Worm (Caenorhabditis elegans) whole organism, L1 larva: ENCODE data around the gene T22C8.6.

Source experiments
- C04F5.9 ChIP-seq: sonication (generic microtip); optimal IDR thresholded peaks from 2 replicates; lab custom pipeline; 2016; ENCODE audit warnings: missing genetic modification characterization, missing compliant biosample characterization
- C16A3.4 ChIP-seq: fragments of 150-350 bp; optimal IDR thresholded peaks from 2 replicates; lab custom pipeline; 2014; ENCODE audit warnings: missing biosample characterization, missing genetic modification characterization
- C34B4.2 ChIP-seq: sonication (generic microtip); optimal IDR thresholded peaks from 2 replicates; lab custom pipeline; 2017; ENCODE audit warnings: mild to moderate bottlenecking, missing genetic modification characterization, missing compliant biosample characterization
- F16B12.6 ChIP-seq: fragments of 150-350 bp; optimal IDR thresholded peaks from 2 replicates; lab custom pipeline; 2014; ENCODE audit warnings: missing biosample characterization, missing genetic modification characterization
- ama-1 ChIP-seq: fragments of 150-350 bp; optimal IDR thresholded peaks from 2 replicates; lab custom pipeline; 2014
- blmp-1 ChIP-seq: fragments of 150-350 bp; optimal IDR thresholded peaks from 2 replicates; lab custom pipeline; 2014; ENCODE audit warnings: missing biosample characterization, missing genetic modification characterization
- ceh-8 ChIP-seq: fragments of 200-800 bp; sonication (Bioruptor generic); optimal IDR thresholded peaks from 2 replicates; lab custom pipeline; 2018; ENCODE audit warnings: mild to moderate bottlenecking, missing genetic modification characterization, moderate library complexity, missing compliant biosample characterization
- ceh-88 ChIP-seq: fragments of 200-800 bp; sonication (Bioruptor generic); IDR thresholded peaks from 2 replicates; pipeline ENCODE4 v1.3.6; 2022; ENCODE audit warnings: missing genetic modification characterization, missing compliant biosample characterization
- ceh-90 ChIP-seq: sonication (generic microtip); optimal IDR thresholded peaks from 2 replicates; lab custom pipeline; 2016; ENCODE audit warnings: missing genetic modification characterization, missing compliant biosample characterization
- dpl-1 ChIP-seq, 3 experiments: fragments of 150-350 bp in 2 of 3; sonication (generic microtip) in 1 of 3; optimal IDR thresholded peaks; 2 replicates each; lab custom pipeline; 2014 to 2017; ENCODE audit warnings: missing biosample characterization in 3 of 3, missing genetic modification characterization in 3 of 3, missing genetic modification reagents in 3 of 3
- dsc-1 ChIP-seq: sonication (generic microtip); optimal IDR thresholded peaks from 2 replicates; lab custom pipeline; 2016; ENCODE audit warnings: mild to moderate bottlenecking, missing genetic modification characterization, missing compliant biosample characterization
- efl-1 ChIP-seq, 4 experiments: fragments of 150-350 bp; optimal IDR thresholded peaks in 3 of 4; peaks in 1 of 4; 1 replicate in 1 of 4; 2 replicates in 3 of 4; lab custom pipeline; 2014; ENCODE audit warnings: missing biosample characterization in 2 of 4, missing genetic modification characterization in 2 of 4, missing genetic modification reagents in 2 of 4
- egl-27 ChIP-seq, 2 experiments: fragments of 150-350 bp in 1 of 2; sonication (generic microtip); optimal IDR thresholded peaks; 3 replicates each; lab custom pipeline; 2017 to 2018; ENCODE audit warnings: missing biosample characterization in 2 of 2, missing genetic modification characterization in 2 of 2, missing genetic modification reagents in 2 of 2
- elt-2 ChIP-seq: sonication (generic microtip); optimal IDR thresholded peaks from 2 replicates; lab custom pipeline; 2016; ENCODE audit warnings: missing genetic modification characterization, mild to moderate bottlenecking, inconsistent platforms, missing compliant biosample characterization, missing genetic modification reagents
- ets-5 ChIP-seq: fragments of 200-800 bp; sonication (Bioruptor generic); IDR thresholded peaks from 2 replicates; pipeline ENCODE4 v1.3.6; 2022; ENCODE audit warnings: missing genetic modification characterization, missing compliant biosample characterization
- fkh-10 ChIP-seq: sonication (generic microtip); optimal IDR thresholded peaks from 2 replicates; lab custom pipeline; 2017; ENCODE audit warnings: missing biosample characterization, missing genetic modification reagents, missing genetic modification characterization
- fos-1 ChIP-seq: fragments of 150-350 bp; optimal IDR thresholded peaks from 2 replicates; lab custom pipeline; 2014; ENCODE audit warnings: missing biosample characterization, missing genetic modification characterization
- irx-1 ChIP-seq: sonication (generic microtip); optimal IDR thresholded peaks from 2 replicates; lab custom pipeline; 2016; ENCODE audit warnings: missing genetic modification characterization, missing compliant biosample characterization
- jun-1 ChIP-seq: fragments of 150-350 bp; optimal IDR thresholded peaks from 2 replicates; lab custom pipeline; 2014; ENCODE audit warnings: missing biosample characterization, missing genetic modification reagents, missing genetic modification characterization
- lin-15B ChIP-seq: fragments of 150-350 bp; sonication (generic microtip); optimal IDR thresholded peaks from 3 replicates; lab custom pipeline; 2014; ENCODE audit warnings: missing biosample characterization, missing genetic modification characterization
- lsy-2 ChIP-seq, 2 experiments: fragments of 150-350 bp; optimal IDR thresholded peaks; 2 replicates each; lab custom pipeline; 2014; ENCODE audit warnings: missing biosample characterization in 2 of 2, missing genetic modification characterization in 2 of 2
- mef-2 ChIP-seq: fragments of 150-350 bp; optimal IDR thresholded peaks from 2 replicates; lab custom pipeline; 2014; ENCODE audit warnings: missing biosample characterization, missing genetic modification characterization
- nhr-19 ChIP-seq: fragments of 200-800 bp; sonication (Bioruptor generic); conservative IDR thresholded peaks from 2 replicates; pipeline ENCODE4 v1.3.6; 2022; ENCODE audit warnings: missing genetic modification characterization, missing compliant biosample characterization
- nhr-20 ChIP-seq: sonication (generic microtip); optimal IDR thresholded peaks from 2 replicates; lab custom pipeline; 2016; ENCODE audit warnings: mild to moderate bottlenecking, missing genetic modification characterization, missing compliant biosample characterization
- nhr-71 ChIP-seq: sonication (generic microtip); optimal IDR thresholded peaks from 2 replicates; lab custom pipeline; 2016; ENCODE audit warnings: mild to moderate bottlenecking, missing genetic modification characterization, moderate library complexity, missing compliant biosample characterization
- nhr-76 ChIP-seq: sonication (generic microtip); optimal IDR thresholded peaks from 2 replicates; lab custom pipeline; 2017; ENCODE audit warnings: missing biosample characterization, missing genetic modification characterization
- nhr-90 ChIP-seq: sonication (generic microtip); optimal IDR thresholded peaks from 2 replicates; lab custom pipeline; 2016; ENCODE audit warnings: mild to moderate bottlenecking, missing genetic modification characterization, missing compliant biosample characterization; ENCODE audit not compliant: poor library complexity
- pqm-1 ChIP-seq: sonication (generic microtip); optimal IDR thresholded peaks from 3 replicates; lab custom pipeline; 2017; ENCODE audit warnings: missing biosample characterization, missing genetic modification characterization
- snpc-4 ChIP-seq: fragments of 150-350 bp; optimal IDR thresholded peaks from 2 replicates; lab custom pipeline; 2014; ENCODE audit warnings: missing biosample characterization, missing genetic modification characterization
- sox-4 ChIP-seq: sonication (generic microtip); optimal IDR thresholded peaks from 2 replicates; lab custom pipeline; 2016; ENCODE audit warnings: missing genetic modification characterization, missing compliant biosample characterization
- unc-30 ChIP-seq: sonication (generic microtip); optimal IDR thresholded peaks from 2 replicates; lab custom pipeline; 2017; ENCODE audit warnings: missing biosample characterization, missing genetic modification characterization
- unc-86 ChIP-seq: sonication (generic microtip); optimal IDR thresholded peaks from 2 replicates; lab custom pipeline; 2016; ENCODE audit warnings: missing genetic modification characterization, missing compliant biosample characterization
- zip-4 ChIP-seq: fragments of 200-800 bp; sonication (Bioruptor generic); optimal IDR thresholded peaks from 2 replicates; lab custom pipeline; 2018; ENCODE audit warnings: mild to moderate bottlenecking, missing genetic modification characterization, moderate library complexity, missing compliant biosample characterization
- ztf-11 ChIP-seq, 2 experiments: sonication (generic microtip); optimal IDR thresholded peaks; 2 replicates each; lab custom pipeline; 2016 to 2017; ENCODE audit warnings: missing genetic modification characterization in 2 of 2, missing biosample characterization in 1 of 2, missing compliant biosample characterization in 1 of 2

Gene T22C8.6

ce11 chrII:8623396-8623795 is 6.7 kb downstream of the T22C8.6 start, which contains the start of gene T22C8.4:
T22C8.4 (minus strand) TSS chrII:8623496.
- TF ChIP-seq dpl-1 (GFP tag; optimal IDR thresholded peaks at IDR 0.05; lab: Kevin White, UChicago) (no peak), dsc-1 (tag; lab: Kevin White, UChicago) (no peak), nhr-20 (tag; lab: Kevin White, UChicago) (no peak), F16B12.6 (tag; lab: Kevin White, UChicago) (no peak), mef-2 (no peak), egl-27 (tag; optimal IDR thresholded peaks at IDR 0.05; lab: Kevin White, UChicago) (no peak), nhr-76 (no peak), C04F5.9 (tag; lab: Kevin White, UChicago) (no peak)

ce11 chrII:8621883-8622282 is 8.2 kb downstream of the T22C8.6 start, which contains the start of gene T22C8.3:
T22C8.3 (minus strand) TSS chrII:8621983.
- TF ChIP-seq efl-1 (optimal IDR thresholded peaks at IDR 0.05; lab: Kevin White, UChicago) (no peak), efl-1 (GFP tag; optimal IDR thresholded peaks at IDR 0.05 in 1 of 2; lab: Kevin White, UChicago) (no peak), dpl-1 (GFP tag; optimal IDR thresholded peaks at IDR 0.05; lab: Kevin White, UChicago) (peak in 1 of 3 experiments; percentile 4)

ce11 chrII:8617516-8617915 is 12.6 kb downstream of the T22C8.6 start, which contains the start of gene chhy-1:
chhy-1 (minus strand) TSS chrII:8617616.
- TF ChIP-seq fos-1 (tag; lab: Kevin White, UChicago) (no peak), sox-4 (tag; lab: Kevin White, UChicago) (no peak), unc-30 (no peak), nhr-76 (no peak), lin-15B (tag; lab: Kevin White, UChicago) (no peak), ceh-88 (no peak), C16A3.4 (no peak), ama-1 (lab: Kevin White, UChicago) (no peak), irx-1 (tag; lab: Kevin White, UChicago) (no peak), ceh-8 (GFP tag; lab: Kevin White, UChicago) (no peak), snpc-4 (tag; lab: Kevin White, UChicago) (no peak), nhr-19 (GFP tag; lab: Robert Waterston, UW) (no peak), jun-1 (no peak), ets-5 (GFP tag; lab: Robert Waterston, UW) (no peak), egl-27 (tag; optimal IDR thresholded peaks at IDR 0.05; lab: Kevin White, UChicago) (no peak)

ce11 chrII:8616155-8616554 is 13.9 kb downstream of the T22C8.6 start:
- TF ChIP-seq efl-1 (optimal IDR thresholded peaks at IDR 0.05; lab: Kevin White, UChicago) (no peak), efl-1 (GFP tag; optimal IDR thresholded peaks at IDR 0.05 in 1 of 2; lab: Kevin White, UChicago) (peak in 1 of 2 experiments; percentile 12), dsc-1 (tag; lab: Kevin White, UChicago) (no peak), zip-4 (no peak)

ce11 chrII:8612470-8612869 is 17.6 kb downstream of the T22C8.6 start, which contains the start of gene T22C8.1:
T22C8.1 (plus strand) TSS chrII:8612770.
- TF ChIP-seq C34B4.2 (tag; lab: Kevin White, UChicago), result no peak
- TF ChIP-seq blmp-1 (tag; lab: Kevin White, UChicago), result no peak
- TF ChIP-seq nhr-71 (tag; lab: Kevin White, UChicago), result no peak
- TF ChIP-seq lsy-2 (tag; optimal IDR thresholded peaks at IDR 0.05; lab: Kevin White, UChicago), result no peak
- TF ChIP-seq fkh-10 (GFP tag; lab: Kevin White, UChicago), result no peak
- no peak for TF ChIP-seq nhr-19 (GFP tag; lab: Robert Waterston, UW)
- no peak for TF ChIP-seq zip-4
- TF ChIP-seq ceh-90 (tag; lab: Kevin White, UChicago), result no peak
- TF ChIP-seq elt-2 (tag; lab: Kevin White, UChicago), result no peak
- no peak for TF ChIP-seq irx-1 (tag; lab: Kevin White, UChicago)
- no peak for TF ChIP-seq ztf-11 (tag; optimal IDR thresholded peaks at IDR 0.05; lab: Kevin White, UChicago)
- TF ChIP-seq nhr-90 (tag; lab: Kevin White, UChicago), result no peak
- TF ChIP-seq dsc-1 (tag; lab: Kevin White, UChicago), result no peak
- no peak for TF ChIP-seq ceh-8 (GFP tag; lab: Kevin White, UChicago)
- TF ChIP-seq pqm-1 (tag; lab: Kevin White, UChicago), result no peak
- no peak for TF ChIP-seq unc-86 (tag; lab: Kevin White, UChicago)
